Worm (Caenorhabditis elegans) whole organism, L2 larva: ENCODE measurements around the gene sqt-1.

ENCODE experiments used
- F13H6.1 ChIP-seq: sonication (generic microtip); optimal IDR thresholded peaks from 2 replicates; lab custom pipeline; 2016; ENCODE audit warnings: missing genetic modification characterization, missing compliant biosample characterization
- R02D3.7 ChIP-seq: fragments of 150-350 bp; optimal IDR thresholded peaks from 2 replicates; lab custom pipeline; 2014; ENCODE audit warnings: missing biosample characterization, missing genetic modification characterization
- ztf-11 ChIP-seq: sonication (generic microtip); optimal IDR thresholded peaks from 2 replicates; lab custom pipeline; 2017; ENCODE audit warnings: missing biosample characterization, missing genetic modification characterization

DNA sequence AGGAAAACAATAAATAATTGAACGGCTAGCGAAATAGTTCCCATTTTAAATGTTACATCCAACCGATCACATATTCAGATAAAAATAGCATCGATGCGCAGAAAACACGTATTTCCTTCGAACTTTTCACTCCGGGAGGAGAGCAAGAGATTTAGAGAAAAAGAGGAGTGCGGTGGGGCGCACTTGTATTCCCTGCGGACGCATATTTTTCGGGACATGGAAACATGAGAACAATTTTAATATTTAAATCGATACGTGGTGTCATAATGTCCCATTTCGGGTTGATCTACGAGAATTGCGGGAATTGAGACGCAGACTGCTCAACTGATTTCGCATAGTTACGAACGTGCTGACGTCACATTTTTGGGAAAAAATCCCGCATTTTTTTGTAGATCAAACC is 44.2 kb downstream of the sqt-1 start, which contains the start of gene C47G2.4:
- peak; percentile 53 for TF ChIP-seq F13H6.1 (tag; lab: Kevin White, UChicago)
- TF ChIP-seq ztf-11 (tag; lab: Kevin White, UChicago): no peak
- no peak for TF ChIP-seq R02D3.7
